Fruit fly (Drosophila melanogaster) whole organism, embryonic: ENCODE data around the gene CG15142.

Source experiments
- CG1024 ChIP-seq: fragments of 200-800 bp; sonication (Bioruptor generic); IDR thresholded peaks from 2 replicates; pipeline ENCODE4 v1.3.6; 2022; ENCODE audit warnings: missing biosample characterization, missing genetic modification characterization
- CG10654 ChIP-seq: fragments of 200-800 bp; sonication (Bioruptor generic); optimal IDR thresholded peaks from 2 replicates; lab custom pipeline; 2016; ENCODE audit warnings: missing biosample characterization, missing genetic modification characterization
- CG10979 ChIP-seq: fragments of 200-800 bp; sonication (Bioruptor generic); optimal IDR thresholded peaks from 2 replicates; lab custom pipeline; 2018; ENCODE audit warnings: missing biosample characterization, mild to moderate bottlenecking, missing genetic modification characterization, moderate library complexity
- CG12219 ChIP-seq: fragments of 200-800 bp; sonication (Bioruptor generic); optimal IDR thresholded peaks from 3 replicates; lab custom pipeline; 2018; ENCODE audit warnings: missing biosample characterization, mild to moderate bottlenecking, missing genetic modification characterization
- CG14710 ChIP-seq: fragments of 200-800 bp; sonication (Bioruptor generic); optimal IDR thresholded peaks from 3 replicates; lab custom pipeline; 2019; ENCODE audit warnings: missing biosample characterization, mild to moderate bottlenecking, missing genetic modification characterization, moderate library complexity
- CG14965 ChIP-seq: fragments of 200-800 bp; sonication (Bioruptor generic); optimal IDR thresholded peaks from 2 replicates; lab custom pipeline; 2016; ENCODE audit warnings: missing biosample characterization, missing genetic modification characterization, borderline replicate concordance
- CG15011 ChIP-seq: fragments of 200-800 bp; sonication (Bioruptor generic); optimal IDR thresholded peaks from 3 replicates; lab custom pipeline; 2018; ENCODE audit warnings: missing biosample characterization, mild to moderate bottlenecking, missing genetic modification characterization
- CG16863 ChIP-seq: fragments of 200-800 bp; sonication (Bioruptor generic); optimal IDR thresholded peaks from 3 replicates; lab custom pipeline; 2016; ENCODE audit warnings: missing biosample characterization, missing genetic modification characterization
- CG17385 ChIP-seq: fragments of 200-800 bp; sonication (Bioruptor generic); optimal IDR thresholded peaks from 3 replicates; lab custom pipeline; 2018; ENCODE audit warnings: missing biosample characterization, mild to moderate bottlenecking, missing genetic modification characterization
- CG17612 ChIP-seq: fragments of 200-800 bp; sonication (Bioruptor generic); IDR thresholded peaks from 2 replicates; pipeline ENCODE4 v1.3.6; 2022; ENCODE audit warnings: missing biosample characterization, missing genetic modification characterization
- CG1832 ChIP-seq: fragments of 200-800 bp; sonication (Bioruptor generic); optimal IDR thresholded peaks from 2 replicates; lab custom pipeline; 2017; ENCODE audit warnings: missing biosample characterization, mild to moderate bottlenecking, missing genetic modification characterization, inconsistent platforms
- CG2712 ChIP-seq: fragments of 200-800 bp; optimal IDR thresholded peaks from 3 replicates; lab custom pipeline; 2019; ENCODE audit warnings: missing biosample characterization, mild to moderate bottlenecking, missing genetic modification characterization, moderate library complexity
- CG3065 ChIP-seq: fragments of 200-800 bp; sonication (Bioruptor generic); optimal IDR thresholded peaks from 2 replicates; lab custom pipeline; 2016; ENCODE audit warnings: missing biosample characterization, missing genetic modification characterization
- CG32767 ChIP-seq: fragments of 200-800 bp; sonication (Bioruptor generic); IDR thresholded peaks from 2 replicates; pipeline ENCODE4 v1.3.6; 2022; ENCODE audit warnings: missing biosample characterization, missing genetic modification characterization
- CG34422 ChIP-seq: fragments of 200-800 bp; sonication (Bioruptor generic); IDR thresholded peaks from 3 replicates; pipeline ENCODE4 v1.3.6; 2022; ENCODE audit warnings: missing biosample characterization, missing genetic modification characterization
- CG42726 ChIP-seq: fragments of 200-800 bp; sonication (Bioruptor generic); IDR thresholded peaks from 2 replicates; pipeline ENCODE4 v1.3.6; 2022; ENCODE audit warnings: missing biosample characterization, missing genetic modification characterization; ENCODE audit not compliant: partially characterized antibody
- CG6654 ChIP-seq: fragments of 200-800 bp; sonication (Bioruptor generic); optimal IDR thresholded peaks from 2 replicates; lab custom pipeline; 2017; ENCODE audit warnings: missing biosample characterization, mild to moderate bottlenecking, missing genetic modification characterization
- CG6791 ChIP-seq: fragments of 200-800 bp; sonication (Bioruptor generic); IDR thresholded peaks from 3 replicates; pipeline ENCODE4 v1.3.6; 2022; ENCODE audit warnings: missing biosample characterization, missing genetic modification characterization; ENCODE audit not compliant: partially characterized antibody
- CG7372 ChIP-seq: fragments of 200-800 bp; sonication (Bioruptor generic); IDR thresholded peaks from 2 replicates; pipeline ENCODE4 v1.3.6; 2022; ENCODE audit warnings: missing biosample characterization, missing genetic modification characterization
- CG8924 ChIP-seq: fragments of 200-800 bp; optimal IDR thresholded peaks from 3 replicates; lab custom pipeline; 2019; ENCODE audit warnings: missing biosample characterization, mild to moderate bottlenecking, missing genetic modification characterization, moderate library complexity
- CG9797 ChIP-seq: fragments of 200-800 bp; sonication (Bioruptor generic); optimal IDR thresholded peaks from 3 replicates; lab custom pipeline; 2018; ENCODE audit warnings: missing biosample characterization, mild to moderate bottlenecking, missing genetic modification characterization
- Deaf1 ChIP-seq: fragments of 200-800 bp; optimal IDR thresholded peaks from 3 replicates; lab custom pipeline; 2019; ENCODE audit warnings: missing biosample characterization, mild to moderate bottlenecking, missing genetic modification characterization, moderate library complexity
- Dll ChIP-seq: fragments of 200-800 bp; sonication (Bioruptor generic); IDR thresholded peaks from 4 replicates; pipeline ENCODE4 v1.3.6; 2022; ENCODE audit warnings: missing biosample characterization, missing genetic modification characterization; ENCODE audit not compliant: partially characterized antibody
- Doc3 ChIP-seq: fragments of 200-800 bp; sonication (Bioruptor generic); IDR thresholded peaks from 3 replicates; pipeline ENCODE4 v1.3.6; 2022; ENCODE audit warnings: missing biosample characterization, missing genetic modification characterization; ENCODE audit not compliant: partially characterized antibody
- Eip74EF ChIP-seq, 2 experiments: fragments of 200-800 bp in 1 of 2; fragments of >200 bp in 1 of 2; sonication (Bioruptor generic) in 1 of 2; optimal IDR thresholded peaks; 2 replicates each; lab custom pipeline; 2017 to 2019; ENCODE audit warnings: missing biosample characterization in 2 of 2, missing genetic modification characterization in 2 of 2, mild to moderate bottlenecking in 1 of 2, moderate library complexity in 1 of 2
- Ets65A ChIP-seq: fragments of 200-800 bp; sonication (Bioruptor generic); peaks from one replicate; lab custom pipeline; 2016; ENCODE audit warnings: missing biosample characterization, missing genetic modification characterization
- HmgZ ChIP-seq: fragments of 200-800 bp; sonication (Bioruptor generic); optimal IDR thresholded peaks from 2 replicates; lab custom pipeline; 2018; ENCODE audit warnings: missing biosample characterization, mild to moderate bottlenecking, missing genetic modification characterization
- Hr78 ChIP-seq, 2 experiments: fragments of 200-800 bp in 1 of 2; fragments of >200 bp in 1 of 2; sonication (Bioruptor generic) in 1 of 2; optimal IDR thresholded peaks; 2 replicates each; lab custom pipeline; 2017 to 2019; ENCODE audit warnings: missing biosample characterization in 2 of 2, missing genetic modification characterization in 2 of 2, mild to moderate bottlenecking in 1 of 2, moderate library complexity in 1 of 2
- Lim3 ChIP-seq: fragments of 200-800 bp; sonication (Bioruptor generic); IDR thresholded peaks from 2 replicates; pipeline ENCODE4 v1.3.6; 2022; ENCODE audit warnings: missing biosample characterization, missing genetic modification characterization
- Pdp1 ChIP-seq, 2 experiments: fragments of 200-800 bp; sonication (Bioruptor generic); optimal IDR thresholded peaks; 3 replicates each; lab custom pipeline; 2016; ENCODE audit warnings: missing biosample characterization in 2 of 2, missing genetic modification characterization in 2 of 2, mild to moderate bottlenecking in 1 of 2, moderate library complexity in 1 of 2
- Ssrp ChIP-seq: fragments of 200-800 bp; sonication (Bioruptor generic); optimal IDR thresholded peaks from 2 replicates; lab custom pipeline; 2018; ENCODE audit warnings: missing biosample characterization, mild to moderate bottlenecking, missing genetic modification characterization, moderate library complexity
- TFAM ChIP-seq: fragments of 200-800 bp; sonication (Bioruptor generic); optimal IDR thresholded peaks from 2 replicates; lab custom pipeline; 2017; ENCODE audit warnings: missing biosample characterization, missing genetic modification characterization, inconsistent platforms
- btn ChIP-seq: fragments of 200-800 bp; sonication (Bioruptor generic); optimal IDR thresholded peaks from 2 replicates; lab custom pipeline; 2016; ENCODE audit warnings: missing biosample characterization, missing genetic modification characterization
- chif ChIP-seq, 2 experiments: fragments of 200-800 bp; sonication (Bioruptor generic); optimal IDR thresholded peaks; 3 replicates each; lab custom pipeline; 2016; ENCODE audit warnings: missing biosample characterization in 2 of 2, missing genetic modification characterization in 2 of 2
- da ChIP-seq: fragments of 200-800 bp; sonication (Bioruptor generic); optimal IDR thresholded peaks from 2 replicates; lab custom pipeline; 2016; ENCODE audit warnings: missing biosample characterization, missing genetic modification characterization
- dan ChIP-seq: fragments of 200-800 bp; sonication (Bioruptor generic); IDR thresholded peaks from 2 replicates; pipeline ENCODE4 v1.3.6; 2022; ENCODE audit warnings: missing biosample characterization, missing genetic modification characterization
- gcm ChIP-seq: fragments of 200-800 bp; sonication (Bioruptor generic); optimal IDR thresholded peaks from 2 replicates; lab custom pipeline; 2019; ENCODE audit warnings: missing biosample characterization, mild to moderate bottlenecking, missing genetic modification characterization, moderate library complexity
- hth ChIP-seq: fragments of >200 bp; optimal IDR thresholded peaks from 2 replicates; lab custom pipeline; 2017; ENCODE audit warnings: inconsistent platforms
- jigr1 ChIP-seq: fragments of 200-800 bp; sonication (Bioruptor generic); IDR thresholded peaks from 3 replicates; pipeline ENCODE4 v1.3.6; 2022; ENCODE audit warnings: missing biosample characterization, missing genetic modification characterization
- jing ChIP-seq: fragments of 200-800 bp; sonication (Bioruptor generic); optimal IDR thresholded peaks from 2 replicates; lab custom pipeline; 2018; ENCODE audit warnings: missing biosample characterization, mild to moderate bottlenecking, missing genetic modification characterization
- kah ChIP-seq: fragments of 200-800 bp; sonication (Bioruptor generic); optimal IDR thresholded peaks from 2 replicates; lab custom pipeline; 2018; ENCODE audit warnings: missing biosample characterization, mild to moderate bottlenecking, missing genetic modification characterization
- oc ChIP-seq: fragments of 200-800 bp; sonication (Bioruptor generic); optimal IDR thresholded peaks from 2 replicates; lab custom pipeline; 2018; ENCODE audit warnings: missing biosample characterization, mild to moderate bottlenecking, missing genetic modification characterization, moderate library complexity
- odd ChIP-seq: fragments of 200-800 bp; sonication (Bioruptor generic); optimal IDR thresholded peaks from 2 replicates; lab custom pipeline; 2017; ENCODE audit warnings: missing biosample characterization, mild to moderate bottlenecking, missing genetic modification characterization
- pita ChIP-seq: fragments of 200-800 bp; sonication (Bioruptor generic); optimal IDR thresholded peaks from 2 replicates; lab custom pipeline; 2017; ENCODE audit warnings: missing biosample characterization, mild to moderate bottlenecking, missing genetic modification characterization
- pzg ChIP-seq: fragments of 200-800 bp; sonication (Bioruptor generic); optimal IDR thresholded peaks from 3 replicates; lab custom pipeline; 2018; ENCODE audit warnings: missing biosample characterization, mild to moderate bottlenecking, missing genetic modification characterization, moderate library complexity
- scrt ChIP-seq: fragments of 200-800 bp; sonication (Bioruptor generic); optimal IDR thresholded peaks from 2 replicates; lab custom pipeline; 2018; ENCODE audit warnings: missing biosample characterization, mild to moderate bottlenecking, missing genetic modification characterization, moderate library complexity
- sens ChIP-seq: fragments of 200-800 bp; sonication (Bioruptor generic); peaks from one replicate; lab custom pipeline; 2016; ENCODE audit warnings: missing biosample characterization, missing genetic modification characterization
- slbo ChIP-seq: fragments of 200-800 bp; sonication (Bioruptor generic); IDR thresholded peaks from 2 replicates; pipeline ENCODE4 v1.3.6; 2022; ENCODE audit warnings: missing biosample characterization, missing genetic modification characterization
- sob ChIP-seq: fragments of 200-800 bp; sonication (Bioruptor generic); IDR thresholded peaks from 2 replicates; pipeline ENCODE4 v1.3.6; 2022; ENCODE audit warnings: missing biosample characterization, missing genetic modification characterization
- sug ChIP-seq: fragments of 200-800 bp; optimal IDR thresholded peaks from 2 replicates; lab custom pipeline; 2019; ENCODE audit warnings: missing biosample characterization, mild to moderate bottlenecking, missing genetic modification characterization, moderate library complexity

CG15142 gene

dm6 chr2L:17500946-17501451, 2.4 kb upstream of the CG15142 start, which contains the start of the genes mEFTs and Dhc36C (continued):
- no peak for TF ChIP-seq CG7372 (GFP tag; lab: Robert Waterston, UW)
- peak; percentile 92 for TF ChIP-seq CG42726 (GFP tag; lab: Robert Waterston, UW)
- no peak for TF ChIP-seq kah (GFP tag; lab: Kevin White, UChicago)
- TF ChIP-seq slbo (GFP tag; lab: Robert Waterston, UW): peak; percentile 39
- no peak for TF ChIP-seq CG1024 (GFP tag; lab: Robert Waterston, UW)
- no peak for TF ChIP-seq jigr1 (GFP tag; lab: Robert Waterston, UW)
- TF ChIP-seq HmgZ (tag; lab: Kevin White, UChicago): peak; percentile 37
- peak; percentile 35 for TF ChIP-seq Ets65A (GFP tag; lab: Kevin White, UChicago)
- TF ChIP-seq CG2712 (tag; lab: Kevin White, UChicago): no peak
- no peak for TF ChIP-seq CG3065 (GFP tag; lab: Kevin White, UChicago)
- TF ChIP-seq Lim3 (GFP tag; lab: Robert Waterston, UW): no peak
- TF ChIP-seq pita: peak; percentile 75
- no peak for TF ChIP-seq btn (GFP tag; lab: Kevin White, UChicago)
- peak in 1 of 2 experiments; percentile 98 for TF ChIP-seq Pdp1 (GFP tag; optimal IDR thresholded peaks at IDR 0.05; lab: Kevin White, UChicago)
- TF ChIP-seq CG9797 (GFP tag; lab: Kevin White, UChicago): peak; percentile 36
- TF ChIP-seq CG12219 (GFP tag; lab: Kevin White, UChicago): no peak
- no peak for TF ChIP-seq Eip74EF (GFP tag; optimal IDR thresholded peaks at IDR 0.05; lab: Kevin White, UChicago)
- no peak for TF ChIP-seq CG8924 (tag; lab: Kevin White, UChicago)
- no peak for TF ChIP-seq dan
- TF ChIP-seq oc: no peak
- TF ChIP-seq CG34422 (GFP tag; lab: Robert Waterston, UW): peak; percentile 76; the same call in 1 of the 3 replicates
- no peak for TF ChIP-seq Ssrp
- peak; percentile 81 for TF ChIP-seq pzg
- TF ChIP-seq CG10654 (GFP tag; lab: Kevin White, UChicago): no peak
- no peak for TF ChIP-seq sug (tag; lab: Kevin White, UChicago)
- TF ChIP-seq Deaf1: no peak
- no peak for TF ChIP-seq hth (lab: Kevin White, UChicago)
- no peak for TF ChIP-seq CG1832 (GFP tag; lab: Kevin White, UChicago)
- no peak for TF ChIP-seq CG17385 (GFP tag; lab: Kevin White, UChicago)
- peak; percentile 90 for TF ChIP-seq CG6791 (GFP tag; lab: Robert Waterston, UW)
- no peak for TF ChIP-seq odd
- TF ChIP-seq CG6654 (GFP tag; lab: Kevin White, UChicago): no peak
- TF ChIP-seq CG15011 (GFP tag; lab: Kevin White, UChicago): no peak
- TF ChIP-seq Hr78 (GFP tag; optimal IDR thresholded peaks at IDR 0.05; lab: Kevin White, UChicago): no peak
- TF ChIP-seq CG10979 (tag; lab: Kevin White, UChicago): no peak
- TF ChIP-seq Doc3 (GFP tag; lab: Robert Waterston, UW): peak; percentile 76
- no peak for TF ChIP-seq CG16863
- peak; percentile 27; the same call in 1 of the 2 replicates for TF ChIP-seq sob (GFP tag; lab: Robert Waterston, UW)
- no peak for TF ChIP-seq jing
- no peak for TF ChIP-seq TFAM (GFP tag; lab: Kevin White, UChicago)
- no peak for TF ChIP-seq CG17612
- TF ChIP-seq CG14965 (GFP tag; lab: Kevin White, UChicago): no peak
- no peak for TF ChIP-seq gcm
- TF ChIP-seq scrt (GFP tag; lab: Kevin White, UChicago): peak; percentile 45
- no peak for TF ChIP-seq CG32767 (GFP tag; lab: Robert Waterston, UW)
- TF ChIP-seq da (GFP tag; lab: Kevin White, UChicago): no peak
- TF ChIP-seq CG14710 (tag; lab: Kevin White, UChicago): peak; percentile 46
- no peak for TF ChIP-seq chif (GFP tag; optimal IDR thresholded peaks at IDR 0.05; lab: Kevin White, UChicago)
- peak; percentile 87 for TF ChIP-seq Dll (GFP tag; lab: Robert Waterston, UW)
- peak; percentile 45 for TF ChIP-seq sens (GFP tag; lab: Kevin White, UChicago)
